Worm (Caenorhabditis elegans) whole organism, L4 larva: ENCODE data around the gene col-90.

Experiments
- F10B5.3 ChIP-seq: sonication (generic microtip); optimal IDR thresholded peaks from 2 replicates; lab custom pipeline; 2016; ENCODE audit warnings: mild to moderate bottlenecking, missing genetic modification characterization, missing compliant biosample characterization
- F37D6.2 ChIP-seq: sonication (generic microtip); optimal IDR thresholded peaks from 2 replicates; lab custom pipeline; 2016; ENCODE audit warnings: mild to moderate bottlenecking, missing genetic modification characterization, missing compliant biosample characterization
- F44E2.7 ChIP-seq: fragments of 200-800 bp; sonication (Bioruptor generic); IDR thresholded peaks from 2 replicates; pipeline ENCODE4 v2.1.2; 2022; ENCODE audit warnings: missing genetic modification characterization, missing compliant biosample characterization
- T20F7.1 ChIP-seq: fragments of 200-800 bp; sonication (Bioruptor generic); optimal IDR thresholded peaks from 2 replicates; lab custom pipeline; 2018; ENCODE audit warnings: mild to moderate bottlenecking, missing genetic modification characterization, missing compliant biosample characterization
- ZK337.2 ChIP-seq: fragments of 200-800 bp; sonication (Bioruptor generic); IDR thresholded peaks from 2 replicates; pipeline ENCODE4 v1.3.6; 2022; ENCODE audit warnings: missing genetic modification reagents, missing genetic modification characterization, missing compliant biosample characterization
- ZK546.5 ChIP-seq, 2 experiments: sonication (generic microtip); optimal IDR thresholded peaks; 2 replicates each; lab custom pipeline; 2017; ENCODE audit warnings: missing biosample characterization in 2 of 2, missing genetic modification characterization in 2 of 2
- aha-1 ChIP-seq: fragments of 150-350 bp; peaks from one replicate; lab custom pipeline; 2014; ENCODE audit warnings: missing biosample characterization, missing genetic modification characterization
- ceh-32 ChIP-seq: sonication (generic microtip); optimal IDR thresholded peaks from 2 replicates; lab custom pipeline; 2016; ENCODE audit warnings: mild to moderate bottlenecking, missing genetic modification characterization, missing compliant biosample characterization; ENCODE audit not compliant: poor library complexity
- ces-1 ChIP-seq: fragments of 150-350 bp; sonication (generic microtip); optimal IDR thresholded peaks from 4 replicates; lab custom pipeline; 2014; ENCODE audit warnings: missing biosample characterization, missing genetic modification reagents, missing genetic modification characterization
- daf-16 ChIP-seq, 3 experiments: sonication (generic microtip); optimal IDR thresholded peaks; 2 replicates each; lab custom pipeline; 2016 to 2017; ENCODE audit warnings: missing genetic modification characterization in 3 of 3, missing genetic modification reagents in 3 of 3, mild to moderate bottlenecking in 2 of 3, missing compliant biosample characterization in 2 of 3, missing biosample characterization in 1 of 3, moderate library complexity in 1 of 3
- dpl-1 ChIP-seq: fragments of 150-350 bp; optimal IDR thresholded peaks from 2 replicates; lab custom pipeline; 2014; ENCODE audit warnings: missing biosample characterization, missing genetic modification reagents, missing genetic modification characterization
- dve-1 ChIP-seq: sonication (generic microtip); optimal IDR thresholded peaks from 2 replicates; lab custom pipeline; 2017; ENCODE audit warnings: antibody characterized with exemption, mild to moderate bottlenecking, missing genetic modification characterization, missing compliant biosample characterization; ENCODE audit not compliant: insufficient read depth
- egl-43 ChIP-seq: fragments of 200-800 bp; sonication (Bioruptor generic); IDR thresholded peaks from 2 replicates; pipeline ENCODE4 v1.3.6; 2022; ENCODE audit warnings: missing genetic modification reagents, missing genetic modification characterization, missing compliant biosample characterization
- fkh-10 ChIP-seq: fragments of 150-350 bp; optimal IDR thresholded peaks from 2 replicates; lab custom pipeline; 2014; ENCODE audit warnings: missing biosample characterization, missing genetic modification reagents, missing genetic modification characterization
- hlh-30 ChIP-seq: sonication (generic microtip); optimal IDR thresholded peaks from 2 replicates; lab custom pipeline; 2017; ENCODE audit warnings: antibody characterized with exemption, mild to moderate bottlenecking, missing genetic modification characterization, missing compliant biosample characterization; ENCODE audit not compliant: insufficient read depth
- hmg-1.1 ChIP-seq: fragments of 200-800 bp; sonication (Bioruptor generic); IDR thresholded peaks from 2 replicates; pipeline ENCODE4 v1.3.6; 2022; ENCODE audit warnings: missing genetic modification reagents, missing genetic modification characterization, missing compliant biosample characterization
- lin-1 ChIP-seq: fragments of 200-800 bp; sonication (Bioruptor generic); IDR thresholded peaks from 2 replicates; pipeline ENCODE4 v1.3.6; 2022; ENCODE audit warnings: missing genetic modification reagents, missing genetic modification characterization, missing compliant biosample characterization
- lin-13 ChIP-seq: fragments of 150-350 bp; optimal IDR thresholded peaks from 2 replicates; lab custom pipeline; 2014; ENCODE audit warnings: missing biosample characterization, missing genetic modification reagents, missing genetic modification characterization
- lin-38 ChIP-seq: fragments of 200-800 bp; sonication (Bioruptor generic); IDR thresholded peaks from 2 replicates; pipeline ENCODE4 v1.3.6; 2022; ENCODE audit warnings: missing genetic modification reagents, missing genetic modification characterization, missing compliant biosample characterization
- madf-5 ChIP-seq, 2 experiments: fragments of 200-800 bp; sonication (Bioruptor generic); IDR thresholded peaks; 2 replicates each; pipeline ENCODE4 v1.3.6; 2022; ENCODE audit warnings: missing compliant biosample characterization in 2 of 2, missing genetic modification characterization in 2 of 2
- mep-1 ChIP-seq: fragments of 150-350 bp; sonication (generic microtip); optimal IDR thresholded peaks from 3 replicates; lab custom pipeline; 2014; ENCODE audit warnings: missing biosample characterization, missing genetic modification characterization
- mes-2 ChIP-seq: sonication (generic microtip); optimal IDR thresholded peaks from 2 replicates; lab custom pipeline; 2016; ENCODE audit warnings: missing genotype, mild to moderate bottlenecking, missing genetic modification characterization, missing compliant biosample characterization; ENCODE audit not compliant: poor library complexity, severe bottlenecking
- nhr-10 ChIP-seq: fragments of 150-350 bp; optimal IDR thresholded peaks from 2 replicates; lab custom pipeline; 2014; ENCODE audit warnings: missing biosample characterization, missing genetic modification characterization
- nhr-102 ChIP-seq: sonication (generic microtip); optimal IDR thresholded peaks from 2 replicates; lab custom pipeline; 2016; ENCODE audit warnings: mild to moderate bottlenecking, missing genetic modification characterization, moderate library complexity, missing compliant biosample characterization
- nhr-28 ChIP-seq: fragments of 150-350 bp; optimal IDR thresholded peaks from 2 replicates; lab custom pipeline; 2014; ENCODE audit warnings: missing biosample characterization, missing genetic modification characterization
- nhr-41 ChIP-seq: fragments of 200-800 bp; sonication (Bioruptor generic); IDR thresholded peaks from 2 replicates; pipeline ENCODE4 v1.3.6; 2022; ENCODE audit warnings: missing genetic modification reagents, missing genetic modification characterization, missing compliant biosample characterization
- pqm-1 ChIP-seq: sonication (generic microtip); optimal IDR thresholded peaks from 2 replicates; lab custom pipeline; 2017; ENCODE audit warnings: missing biosample characterization, missing genetic modification characterization
- rbr-2 ChIP-seq: sonication (generic microtip); optimal IDR thresholded peaks from 2 replicates; lab custom pipeline; 2016; ENCODE audit warnings: missing genotype, missing genetic modification characterization, missing compliant biosample characterization
- set-16 ChIP-seq: fragments of 200-800 bp; sonication (Bioruptor generic); IDR thresholded peaks from 2 replicates; pipeline ENCODE4 v1.3.6; 2022; ENCODE audit warnings: missing genetic modification reagents, missing genetic modification characterization, missing compliant biosample characterization
- snpc-1.2 ChIP-seq: fragments of 200-800 bp; sonication (Bioruptor generic); IDR thresholded peaks from 2 replicates; pipeline ENCODE4 v1.3.6; 2022; ENCODE audit warnings: missing genetic modification reagents, missing genetic modification characterization, missing compliant biosample characterization
- snpc-4 ChIP-seq: fragments of 150-350 bp; optimal IDR thresholded peaks from 2 replicates; lab custom pipeline; 2014; ENCODE audit warnings: missing biosample characterization, missing genetic modification characterization
- spr-3 ChIP-seq: fragments of 200-800 bp; sonication (Bioruptor generic); optimal IDR thresholded peaks from 2 replicates; lab custom pipeline; 2018; ENCODE audit warnings: mild to moderate bottlenecking, missing genetic modification characterization, missing compliant biosample characterization
- unc-130 ChIP-seq: sonication (generic microtip); optimal IDR thresholded peaks from 2 replicates; lab custom pipeline; 2016; ENCODE audit warnings: missing genetic modification reagents, missing genetic modification characterization, missing compliant biosample characterization
- unc-39 ChIP-seq: sonication (generic microtip); optimal IDR thresholded peaks from 2 replicates; lab custom pipeline; 2017; ENCODE audit warnings: missing biosample characterization, missing genetic modification characterization
- unc-62 ChIP-seq, 3 experiments: fragments of 150-350 bp in 1 of 3; sonication (generic microtip); optimal IDR thresholded peaks in 2 of 3; peaks in 1 of 3; 1 replicate in 1 of 3; 2 replicates in 2 of 3; lab custom pipeline; 2014 to 2017; ENCODE audit warnings: missing biosample characterization in 3 of 3, missing genetic modification characterization in 3 of 3, missing genetic modification reagents in 3 of 3, missing genotype in 1 of 3

col-90 gene

DNA sequence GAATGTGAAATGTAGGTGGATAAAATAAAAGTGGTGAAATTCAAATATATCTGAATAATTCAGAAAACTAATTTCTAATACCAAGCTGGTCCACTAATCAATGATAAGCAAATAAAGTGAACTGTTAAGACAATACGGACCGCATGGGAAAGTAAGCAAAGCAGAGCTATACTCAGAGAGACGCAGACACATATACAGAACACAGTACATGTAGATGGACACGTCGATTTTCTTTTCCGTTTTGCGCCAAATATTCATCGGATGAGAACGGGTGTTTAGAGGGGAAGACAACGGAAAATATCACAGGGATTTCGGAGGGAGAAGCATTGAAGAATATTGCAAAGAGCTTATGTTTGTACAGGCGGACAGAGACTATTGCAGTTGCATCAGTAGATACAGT, 22.7 kb upstream of the col-90 start:
- TF ChIP-seq nhr-102 (tag; lab: Kevin White, UChicago), result no peak
- TF ChIP-seq lin-13 (GFP tag; lab: Kevin White, UChicago), result no peak
- no peak for TF ChIP-seq hmg-1.1 (GFP tag; lab: Robert Waterston, UW)
- peak; percentile 7 for TF ChIP-seq mes-2 (tag; lab: Kevin White, UChicago)
- TF ChIP-seq ZK546.5 (tag; optimal IDR thresholded peaks at IDR 0.05; lab: Kevin White, UChicago), result no peak
- peak; percentile 70 for TF ChIP-seq aha-1 (tag; lab: Kevin White, UChicago)
- TF ChIP-seq, all 104 proteins: peak for 2

ce11 chrIII:7928549-7929129, 20.0 kb upstream of the col-90 start, which contains the start of the genes C29E4.13 and npp-15:
Gene C29E4.13, minus strand, starts transcription at chrIII:7928717.
Gene npp-15, plus strand, starts transcription at chrIII:7929043.
- TF ChIP-seq nhr-10 (tag; lab: Kevin White, UChicago), result no peak
- peak; percentile 34 for TF ChIP-seq nhr-28
- peak; percentile 10 for TF ChIP-seq mep-1
- peak; percentile 12 for TF ChIP-seq hlh-30 (tag; lab: Kevin White, UChicago)
- peak; percentile 39 for TF ChIP-seq unc-130 (GFP tag; lab: Kevin White, UChicago)
- peak; percentile 81 for TF ChIP-seq dpl-1 (GFP tag; lab: Kevin White, UChicago)
- peak; percentile 21 for TF ChIP-seq pqm-1 (tag; lab: Kevin White, UChicago)
- peak; percentile 72 for TF ChIP-seq T20F7.1 (GFP tag; lab: Kevin White, UChicago)
- TF ChIP-seq set-16 (GFP tag; lab: Robert Waterston, UW), result no peak
- peak; percentile 33; the same call in 1 of the 2 replicates for TF ChIP-seq lin-38 (GFP tag; lab: Robert Waterston, UW)
- TF ChIP-seq F10B5.3 (tag; lab: Kevin White, UChicago), result no peak
- TF ChIP-seq unc-39, result no peak
- TF ChIP-seq mes-2 (tag; lab: Kevin White, UChicago), result peak; percentile 64
- TF ChIP-seq fkh-10 (GFP tag; lab: Kevin White, UChicago), result no peak
- TF ChIP-seq dve-1 (tag; lab: Kevin White, UChicago), result peak; percentile 28
- TF ChIP-seq daf-16 (GFP tag; optimal IDR thresholded peaks at IDR 0.05; lab: Kevin White, UChicago), result no peak
- peak; percentile 37 for TF ChIP-seq daf-16 (tag; optimal IDR thresholded peaks at IDR 0.05; lab: Kevin White, UChicago)

DNA sequence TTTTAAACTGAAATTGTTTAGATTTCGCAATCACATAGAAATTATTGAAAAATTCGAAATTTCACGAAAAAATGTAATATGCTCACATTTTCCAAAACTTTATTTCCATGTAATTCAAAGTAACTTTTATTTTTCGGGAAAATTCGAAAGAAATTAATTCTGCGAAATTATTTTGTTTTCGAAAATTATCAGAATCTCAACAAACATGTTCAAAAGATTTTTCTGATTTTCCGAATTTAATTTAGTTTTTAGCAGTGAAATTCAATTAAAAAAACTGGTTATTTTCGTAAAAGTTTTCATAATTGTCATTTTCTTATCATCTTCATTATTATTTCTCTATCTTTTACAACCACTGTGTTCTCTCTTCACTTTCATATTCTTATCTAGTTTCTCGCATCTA, 15.4 kb upstream of the col-90 start, which contains the start of gene ran-2:
Gene ran-2 (plus strand): TSS at position 301 of the 400 bp plus-strand sequence.
- no peak for TF ChIP-seq rbr-2 (tag; lab: Kevin White, UChicago)
- TF ChIP-seq snpc-1.2 (GFP tag; lab: Robert Waterston, UW), result no peak
- no peak for TF ChIP-seq ZK337.2 (GFP tag; lab: Robert Waterston, UW)
- no peak for TF ChIP-seq hmg-1.1 (GFP tag; lab: Robert Waterston, UW)
- TF ChIP-seq unc-62 (GFP tag; optimal IDR thresholded peaks at IDR 0.05 in 1 of 2; lab: Kevin White, UChicago), result no peak
- TF ChIP-seq unc-62 (tag; optimal IDR thresholded peaks at IDR 0.05; lab: Kevin White, UChicago), result no peak
- no peak for TF ChIP-seq ces-1 (GFP tag; lab: Kevin White, UChicago)
- TF ChIP-seq pqm-1 (tag; lab: Kevin White, UChicago), result peak; percentile 22
- TF ChIP-seq lin-13 (GFP tag; lab: Kevin White, UChicago), result no peak
- TF ChIP-seq F44E2.7 (GFP tag; lab: Robert Waterston, UW), result no peak
- TF ChIP-seq madf-5 (GFP tag; IDR thresholded peaks at IDR 0.05; lab: Robert Waterston, UW), result no peak
- TF ChIP-seq ceh-32, result no peak
- TF ChIP-seq dve-1 (tag; lab: Kevin White, UChicago), result peak; percentile 16
- no peak for TF ChIP-seq daf-16 (GFP tag; optimal IDR thresholded peaks at IDR 0.05; lab: Kevin White, UChicago)
- peak; percentile 50 for TF ChIP-seq daf-16 (tag; optimal IDR thresholded peaks at IDR 0.05; lab: Kevin White, UChicago)
- no peak for TF ChIP-seq lin-38 (GFP tag; lab: Robert Waterston, UW)
- TF ChIP-seq nhr-41 (GFP tag; lab: Robert Waterston, UW), result no peak
- no peak for TF ChIP-seq F37D6.2
- TF ChIP-seq spr-3, result no peak
- no peak for TF ChIP-seq lin-1
- TF ChIP-seq egl-43 (GFP tag; lab: Robert Waterston, UW), result no peak
- TF ChIP-seq snpc-4 (tag; lab: Kevin White, UChicago), result no peak
- no peak for TF ChIP-seq nhr-10 (tag; lab: Kevin White, UChicago)
- no peak for TF ChIP-seq hlh-30 (tag; lab: Kevin White, UChicago)
